Fruit fly (Drosophila melanogaster) whole organism, embryonic: ENCODE measurements around the gene chrb.

Source experiments
- CG10321 ChIP-seq: fragments of 200-800 bp; sonication (Bioruptor generic); IDR thresholded peaks from 2 replicates; pipeline ENCODE4 v1.3.6; 2022; ENCODE audit warnings: missing biosample characterization, missing genetic modification characterization
- CG10543 ChIP-seq: fragments of 200-800 bp; sonication (Bioruptor generic); optimal IDR thresholded peaks from 3 replicates; lab custom pipeline; 2017; ENCODE audit warnings: missing biosample characterization, mild to moderate bottlenecking, missing genetic modification characterization, moderate library complexity
- CG11398 ChIP-seq: fragments of 200-800 bp; sonication (Bioruptor generic); optimal IDR thresholded peaks from 2 replicates; lab custom pipeline; 2016; ENCODE audit warnings: missing biosample characterization, missing genetic modification characterization
- CG11696 ChIP-seq: fragments of 200-800 bp; sonication (Bioruptor generic); IDR thresholded peaks from 2 replicates; pipeline ENCODE4 v1.3.6; 2022; ENCODE audit warnings: missing biosample characterization, missing genetic modification characterization
- CG12236 ChIP-seq: fragments of 200-800 bp; sonication (Bioruptor generic); optimal IDR thresholded peaks from 2 replicates; lab custom pipeline; 2016; ENCODE audit warnings: missing biosample characterization, missing genetic modification characterization
- CG1233 ChIP-seq: fragments of 200-800 bp; sonication (Bioruptor generic); optimal IDR thresholded peaks from 4 replicates; lab custom pipeline; 2018; ENCODE audit warnings: missing biosample characterization, mild to moderate bottlenecking, missing genetic modification characterization
- CG14965 ChIP-seq: fragments of 200-800 bp; sonication (Bioruptor generic); optimal IDR thresholded peaks from 2 replicates; lab custom pipeline; 2016; ENCODE audit warnings: missing biosample characterization, missing genetic modification characterization, borderline replicate concordance
- CG15073 ChIP-seq: fragments of 200-800 bp; sonication (Bioruptor generic); optimal IDR thresholded peaks from 2 replicates; lab custom pipeline; 2016; ENCODE audit warnings: missing biosample characterization, missing genetic modification characterization
- CG1603 ChIP-seq: fragments of 200-800 bp; sonication (Bioruptor generic); optimal IDR thresholded peaks from 2 replicates; lab custom pipeline; 2019; ENCODE audit warnings: missing biosample characterization, mild to moderate bottlenecking, missing genetic modification characterization, moderate library complexity
- CG16815 ChIP-seq: fragments of 200-800 bp; sonication (Bioruptor generic); optimal IDR thresholded peaks from 3 replicates; lab custom pipeline; 2017; ENCODE audit warnings: missing biosample characterization, mild to moderate bottlenecking, missing genetic modification characterization
- CG17612 ChIP-seq: fragments of 200-800 bp; sonication (Bioruptor generic); IDR thresholded peaks from 2 replicates; pipeline ENCODE4 v1.3.6; 2022; ENCODE audit warnings: missing biosample characterization, missing genetic modification characterization
- CG17802 ChIP-seq: fragments of 200-800 bp; sonication (Bioruptor generic); optimal IDR thresholded peaks from 2 replicates; lab custom pipeline; 2018; ENCODE audit warnings: missing biosample characterization, mild to moderate bottlenecking, missing genetic modification characterization, moderate library complexity
- CG1832 ChIP-seq: fragments of 200-800 bp; sonication (Bioruptor generic); optimal IDR thresholded peaks from 2 replicates; lab custom pipeline; 2017; ENCODE audit warnings: missing biosample characterization, mild to moderate bottlenecking, missing genetic modification characterization, inconsistent platforms
- CG2116 ChIP-seq: fragments of 200-800 bp; sonication (Bioruptor generic); optimal IDR thresholded peaks from 3 replicates; lab custom pipeline; 2018; ENCODE audit warnings: missing biosample characterization, mild to moderate bottlenecking, missing genetic modification characterization
- CG2712 ChIP-seq: fragments of 200-800 bp; optimal IDR thresholded peaks from 3 replicates; lab custom pipeline; 2019; ENCODE audit warnings: missing biosample characterization, mild to moderate bottlenecking, missing genetic modification characterization, moderate library complexity
- CG3726 ChIP-seq: fragments of 200-800 bp; sonication (Bioruptor generic); IDR thresholded peaks from 3 replicates; pipeline ENCODE4, ENCODE4 v1.3.6; 2022; ENCODE audit warnings: missing biosample characterization, missing genetic modification characterization
- CG4404 ChIP-seq: fragments of 200-800 bp; sonication (Bioruptor generic); IDR thresholded peaks from 2 replicates; pipeline ENCODE4 v1.3.6; 2022; ENCODE audit warnings: missing biosample characterization, missing genetic modification characterization
- CG4730 ChIP-seq: fragments of 200-800 bp; sonication (Bioruptor generic); IDR thresholded peaks from 2 replicates; pipeline ENCODE4 v1.3.6; 2022; ENCODE audit warnings: missing biosample characterization, missing genetic modification characterization
- CG4854 ChIP-seq: fragments of 200-800 bp; sonication (Bioruptor generic); optimal IDR thresholded peaks from 2 replicates; lab custom pipeline; 2016; ENCODE audit warnings: missing biosample characterization, missing genetic modification characterization, inconsistent platforms
- CG6654 ChIP-seq: fragments of 200-800 bp; sonication (Bioruptor generic); optimal IDR thresholded peaks from 2 replicates; lab custom pipeline; 2017; ENCODE audit warnings: missing biosample characterization, mild to moderate bottlenecking, missing genetic modification characterization
- CG8290 ChIP-seq, 3 experiments: fragments of 200-800 bp; sonication (Bioruptor generic); optimal IDR thresholded peaks; 2 replicates each; lab custom pipeline; 2016 to 2019; ENCODE audit warnings: missing biosample characterization in 3 of 3, missing genetic modification characterization in 3 of 3, mild to moderate bottlenecking in 2 of 3, moderate library complexity in 1 of 3
- CG8944 ChIP-seq: fragments of 200-800 bp; sonication (Bioruptor generic); optimal IDR thresholded peaks from 3 replicates; lab custom pipeline; 2016; ENCODE audit warnings: missing biosample characterization, missing genetic modification characterization
- CG9876 ChIP-seq: fragments of 200-800 bp; sonication (Bioruptor generic); optimal IDR thresholded peaks from 2 replicates; lab custom pipeline; 2016; ENCODE audit warnings: missing biosample characterization, missing genetic modification characterization
- Dek ChIP-seq: fragments of 200-800 bp; sonication (Bioruptor generic); optimal IDR thresholded peaks from 3 replicates; lab custom pipeline; 2019; ENCODE audit warnings: missing biosample characterization, mild to moderate bottlenecking, missing genetic modification characterization, moderate library complexity
- E2f2 ChIP-seq: fragments of 200-800 bp; sonication (Bioruptor generic); IDR thresholded peaks from 2 replicates; pipeline ENCODE4 v1.3.6; 2022; ENCODE audit warnings: missing biosample characterization, missing genetic modification characterization
- Fer1 ChIP-seq: fragments of 200-800 bp; sonication (Bioruptor generic); optimal IDR thresholded peaks from 2 replicates; lab custom pipeline; 2017; ENCODE audit warnings: missing biosample characterization, mild to moderate bottlenecking, missing genetic modification characterization
- Fer2 ChIP-seq: fragments of 200-800 bp; sonication (Bioruptor generic); optimal IDR thresholded peaks from 2 replicates; lab custom pipeline; 2018; ENCODE audit warnings: missing biosample characterization, mild to moderate bottlenecking, missing genetic modification characterization, moderate library complexity
- HmgD ChIP-seq: fragments of 200-800 bp; sonication (Bioruptor generic); optimal IDR thresholded peaks from 3 replicates; lab custom pipeline; 2016; ENCODE audit warnings: missing biosample characterization, missing genetic modification characterization
- Hmx ChIP-seq: fragments of 200-800 bp; sonication (Bioruptor generic); optimal IDR thresholded peaks from 2 replicates; lab custom pipeline; 2016; ENCODE audit warnings: missing biosample characterization, missing genetic modification characterization
- Mes4 ChIP-seq: fragments of 200-800 bp; sonication (Bioruptor generic); optimal IDR thresholded peaks from 2 replicates; lab custom pipeline; 2016; ENCODE audit warnings: missing biosample characterization, missing genetic modification characterization
- Sox100B ChIP-seq: fragments of 200-800 bp; sonication (Bioruptor generic); optimal IDR thresholded peaks from 3 replicates; lab custom pipeline; 2018; ENCODE audit warnings: missing biosample characterization, mild to moderate bottlenecking, missing genetic modification characterization
- bbx ChIP-seq: fragments of 200-800 bp; sonication (Bioruptor generic); IDR thresholded peaks from 2 replicates; pipeline ENCODE4 v1.3.6; 2022; ENCODE audit warnings: missing biosample characterization, missing genetic modification characterization; ENCODE audit not compliant: partially characterized antibody
- crc ChIP-seq: fragments of 200-800 bp; sonication (Bioruptor generic); optimal IDR thresholded peaks from 2 replicates; lab custom pipeline; 2016; ENCODE audit warnings: missing biosample characterization, missing genetic modification characterization
- da ChIP-seq: fragments of 200-800 bp; sonication (Bioruptor generic); optimal IDR thresholded peaks from 2 replicates; lab custom pipeline; 2016; ENCODE audit warnings: missing biosample characterization, missing genetic modification characterization
- en ChIP-seq: fragments of 200-800 bp; sonication (Bioruptor generic); optimal IDR thresholded peaks from 2 replicates; lab custom pipeline; 2016; ENCODE audit warnings: missing biosample characterization, missing genetic modification characterization
- grau ChIP-seq: fragments of 200-800 bp; optimal IDR thresholded peaks from 3 replicates; lab custom pipeline; 2019; ENCODE audit warnings: missing biosample characterization, mild to moderate bottlenecking, missing genetic modification characterization, moderate library complexity
- gsb-n ChIP-seq: fragments of 200-800 bp; sonication (Bioruptor generic); optimal IDR thresholded peaks from 3 replicates; lab custom pipeline; 2018; ENCODE audit warnings: missing biosample characterization, mild to moderate bottlenecking, missing genetic modification characterization
- h ChIP-seq: fragments of >200 bp; optimal IDR thresholded peaks from 2 replicates; lab custom pipeline; 2017
- jing ChIP-seq: fragments of 200-800 bp; sonication (Bioruptor generic); optimal IDR thresholded peaks from 2 replicates; lab custom pipeline; 2018; ENCODE audit warnings: missing biosample characterization, mild to moderate bottlenecking, missing genetic modification characterization
- lab ChIP-seq: fragments of 200-800 bp; sonication (Bioruptor generic); optimal IDR thresholded peaks from 3 replicates; lab custom pipeline; 2017; ENCODE audit warnings: missing biosample characterization, missing genetic modification characterization, mild to moderate bottlenecking, moderate library complexity, missing genetic modification reagents
- nmo ChIP-seq: fragments of 200-800 bp; sonication (Bioruptor generic); optimal IDR thresholded peaks from 2 replicates; lab custom pipeline; 2018; ENCODE audit warnings: missing biosample characterization, mild to moderate bottlenecking, missing genetic modification characterization, moderate library complexity
- onecut ChIP-seq: fragments of 200-800 bp; sonication (Bioruptor generic); IDR thresholded peaks from 2 replicates; pipeline ENCODE4 v1.3.6; 2022; ENCODE audit warnings: missing biosample characterization, missing genetic modification characterization
- pnt ChIP-seq: fragments of 200-800 bp; sonication (Bioruptor generic); optimal IDR thresholded peaks from 3 replicates; lab custom pipeline; 2016; ENCODE audit warnings: missing biosample characterization, missing genetic modification characterization
- row ChIP-seq: fragments of 200-800 bp; sonication (Bioruptor generic); IDR thresholded peaks from 3 replicates; pipeline ENCODE4 v1.3.6; 2022; ENCODE audit warnings: missing biosample characterization, missing genetic modification characterization
- sc ChIP-seq, 3 experiments: fragments of >200 bp in 2 of 3; fragments of 200-800 bp in 1 of 3; sonication (Bioruptor generic) in 1 of 3; optimal IDR thresholded peaks; 2 replicates in 2 of 3; 3 replicates in 1 of 3; lab custom pipeline; 2017; ENCODE audit warnings: mild to moderate bottlenecking in 1 of 3, missing biosample characterization in 1 of 3, missing genetic modification characterization in 1 of 3, missing genetic modification reagents in 1 of 3
- sna ChIP-seq: fragments of 200-800 bp; sonication (Bioruptor generic); IDR thresholded peaks from 2 replicates; pipeline ENCODE4 v1.3.6; 2022; ENCODE audit warnings: missing biosample characterization, missing genetic modification characterization; ENCODE audit not compliant: partially characterized antibody
- sob ChIP-seq: fragments of 200-800 bp; sonication (Bioruptor generic); IDR thresholded peaks from 2 replicates; pipeline ENCODE4 v1.3.6; 2022; ENCODE audit warnings: missing biosample characterization, missing genetic modification characterization
- stwl ChIP-seq: fragments of 200-800 bp; sonication (Bioruptor generic); optimal IDR thresholded peaks from 3 replicates; lab custom pipeline; 2018; ENCODE audit warnings: missing biosample characterization, mild to moderate bottlenecking, missing genetic modification characterization, moderate library complexity
- unpg ChIP-seq: fragments of 200-800 bp; sonication (Bioruptor generic); optimal IDR thresholded peaks from 3 replicates; lab custom pipeline; 2018; ENCODE audit warnings: missing biosample characterization, mild to moderate bottlenecking, missing genetic modification characterization, moderate library complexity
- zen2 ChIP-seq: fragments of 200-800 bp; sonication (Bioruptor generic); IDR thresholded peaks from 3 replicates; pipeline ENCODE4 v1.3.6; 2022; ENCODE audit warnings: missing biosample characterization, missing genetic modification characterization; ENCODE audit not compliant: partially characterized antibody

chrb gene

DNA sequence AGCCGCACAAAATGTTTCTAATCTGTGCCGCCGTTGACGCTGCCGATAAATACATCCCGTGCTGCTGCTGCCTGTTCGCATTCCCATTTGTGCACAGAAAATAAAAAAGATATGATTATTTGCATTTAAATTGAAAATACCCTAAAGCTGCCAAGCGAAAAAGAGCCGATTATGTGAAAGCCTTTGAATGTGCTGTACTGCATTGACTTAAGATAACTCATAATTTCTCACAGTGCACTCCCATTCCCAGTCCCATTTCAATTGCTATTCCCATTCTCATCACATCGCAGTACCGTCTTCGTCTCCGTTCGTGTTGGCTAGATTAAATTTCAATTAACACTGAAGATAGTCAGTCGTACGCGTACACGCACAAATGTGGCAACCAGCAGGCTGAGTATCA is 38.4 kb upstream of the chrb start (continued):
- TF ChIP-seq Dek (no peak), HmgD (no peak), CG4854 (GFP tag; lab: Kevin White, UChicago) (peak; percentile 9), CG14965 (no peak), zen2 (no peak), nmo (GFP tag; lab: Kevin White, UChicago) (peak; percentile 56), unpg (GFP tag; lab: Kevin White, UChicago) (peak; percentile 49), da (GFP tag; lab: Kevin White, UChicago) (no peak), grau (tag; lab: Kevin White, UChicago) (peak; percentile 21), CG6654 (GFP tag; lab: Kevin White, UChicago) (peak; percentile 31), sob (peak; percentile 59; the same call in 1 of the 2 replicates), CG10543 (GFP tag; lab: Kevin White, UChicago) (no peak), CG17802 (tag; lab: Kevin White, UChicago) (peak; percentile 28), CG11696 (GFP tag; lab: Robert Waterston, UW) (no peak), CG1233 (GFP tag; lab: Kevin White, UChicago) (peak; percentile 11), onecut (GFP tag; lab: Robert Waterston, UW) (peak; percentile 42; the same call in 1 of the 2 replicates), CG12236 (GFP tag; lab: Kevin White, UChicago) (peak; percentile 13), stwl (tag; lab: Kevin White, UChicago) (no peak), CG8290 (GFP tag; optimal IDR thresholded peaks at IDR 0.05; lab: Kevin White, UChicago) (no peak), CG8290 (tag; optimal IDR thresholded peaks at IDR 0.05; lab: Kevin White, UChicago) (no peak), Hmx (no peak), sc (optimal IDR thresholded peaks at IDR 0.05; lab: Kevin White, UChicago) (no peak), sc (GFP tag; optimal IDR thresholded peaks at IDR 0.05; lab: Kevin White, UChicago) (peak; percentile 31), h (no peak), Fer2 (tag; lab: Kevin White, UChicago) (no peak), lab (peak; percentile 67), CG10321 (GFP tag; lab: Robert Waterston, UW) (no peak), sna (GFP tag; lab: Robert Waterston, UW) (no peak), CG9876 (GFP tag; lab: Kevin White, UChicago) (peak; percentile 16), Mes4 (peak; percentile 40), en (GFP tag; lab: Kevin White, UChicago) (no peak), jing (GFP tag; lab: Kevin White, UChicago) (peak; percentile 48), CG2116 (GFP tag; lab: Kevin White, UChicago) (no peak), CG2712 (tag; lab: Kevin White, UChicago) (peak; percentile 64), CG4730 (no peak), CG1832 (GFP tag; lab: Kevin White, UChicago) (no peak), CG17612 (GFP tag; lab: Robert Waterston, UW) (no peak), row (GFP tag; lab: Robert Waterston, UW) (peak; percentile 77), E2f2 (GFP tag; lab: Robert Waterston, UW) (peak; percentile 47; the same call in 1 of the 2 replicates), Sox100B (GFP tag; lab: Kevin White, UChicago) (no peak), Fer1 (peak; percentile 39), pnt (GFP tag; lab: Kevin White, UChicago) (peak; percentile 46), CG8944 (GFP tag; lab: Kevin White, UChicago) (no peak), CG1603 (peak; percentile 56), CG11398 (peak; percentile 42), CG3726 (GFP tag; lab: Robert Waterston, UW) (no peak), gsb-n (peak; percentile 25), CG15073 (no peak), CG16815 (GFP tag; lab: Kevin White, UChicago) (peak; percentile 31), CG4404 (GFP tag; lab: Robert Waterston, UW) (peak; percentile 58), bbx (no peak), crc (no peak)
